Worm (Caenorhabditis elegans) whole organism, midembryonic: ENCODE results near the gene ZK218.3.

Experiments used
- T22C8.4 ChIP-seq: fragments of 200-800 bp; sonication (Bioruptor generic); IDR thresholded peaks from 2 replicates; pipeline ENCODE4 v1.3.6; 2022; ENCODE audit warnings: missing genetic modification characterization, missing compliant biosample characterization
- cog-1 ChIP-seq: sonication (generic microtip); optimal IDR thresholded peaks from 2 replicates; lab custom pipeline; 2016; ENCODE audit warnings: missing genetic modification characterization, missing compliant biosample characterization
- flt-1 ChIP-seq: fragments of 200-800 bp; sonication (Bioruptor generic); IDR thresholded peaks from 2 replicates; pipeline ENCODE4 v1.3.6; 2022; ENCODE audit warnings: missing genetic modification characterization, missing compliant biosample characterization
- med-1 ChIP-seq: sonication (generic microtip); optimal IDR thresholded peaks from 2 replicates; lab custom pipeline; 2017; ENCODE audit warnings: missing genetic modification characterization, mild to moderate bottlenecking, missing compliant biosample characterization, antibody characterized with exemption, missing genetic modification reagents; ENCODE audit not compliant: insufficient read depth
- ztf-23 ChIP-seq: fragments of 200-800 bp; sonication (Bioruptor generic); IDR thresholded peaks from 2 replicates; pipeline ENCODE4 v1.3.6; 2022; ENCODE audit warnings: missing genetic modification reagents, missing genetic modification characterization, missing compliant biosample characterization

DNA sequence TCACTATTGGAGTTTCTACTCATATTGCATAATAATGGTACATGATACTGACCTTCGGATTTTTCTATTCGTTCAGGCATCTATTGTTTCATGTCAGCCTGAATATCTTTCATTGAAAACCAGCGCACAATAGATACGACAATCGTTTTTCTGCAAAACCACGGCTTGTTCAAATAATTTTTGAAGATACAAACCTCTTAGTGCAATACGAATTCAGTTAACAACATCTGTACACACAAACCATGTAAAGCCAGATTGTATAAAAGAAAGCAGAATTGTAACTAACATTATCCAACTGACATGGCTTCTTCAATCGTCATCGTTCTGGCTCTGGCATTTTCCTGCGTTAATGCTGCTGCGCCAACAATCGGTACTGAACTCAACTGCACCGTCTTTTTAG lies 6.9 kb upstream of the ZK218.3 start, which contains the start of gene ZK218.7:
- TF ChIP-seq T22C8.4 (GFP tag; lab: Robert Waterston, UW), result no peak
- no peak for TF ChIP-seq flt-1 (GFP tag; lab: Robert Waterston, UW)
- TF ChIP-seq ztf-23 (GFP tag; lab: Robert Waterston, UW), result no peak
- TF ChIP-seq cog-1, result no peak
- no peak for TF ChIP-seq med-1 (GFP tag; lab: Kevin White, UChicago)
